Worm (Caenorhabditis elegans) whole organism, early embryonic: ENCODE measurements around the gene gad-1.

ENCODE experiments used
- B0310.2 ChIP-seq: sonication (generic microtip); optimal IDR thresholded peaks from 2 replicates; lab custom pipeline; 2016; ENCODE audit warnings: mild to moderate bottlenecking, missing genetic modification characterization, missing compliant biosample characterization
- F13C5.2 ChIP-seq: sonication (generic microtip); optimal IDR thresholded peaks from 2 replicates; lab custom pipeline; 2017; ENCODE audit warnings: mild to moderate bottlenecking, missing genetic modification characterization, inconsistent platforms, missing compliant biosample characterization
- aly-1 ChIP-seq: sonication (generic microtip); optimal IDR thresholded peaks from 2 replicates; lab custom pipeline; 2016; ENCODE audit warnings: missing genetic modification characterization, missing compliant biosample characterization
- ama-1 ChIP-seq: fragments of 150-350 bp; optimal IDR thresholded peaks from 2 replicates; lab custom pipeline; 2014
- ceh-36 ChIP-seq: sonication (generic microtip); optimal IDR thresholded peaks from 2 replicates; lab custom pipeline; 2016; ENCODE audit warnings: missing genetic modification characterization, inconsistent platforms, missing compliant biosample characterization
- hmbx-1 ChIP-seq: sonication (generic microtip); optimal IDR thresholded peaks from 2 replicates; lab custom pipeline; 2016; ENCODE audit warnings: mild to moderate bottlenecking, missing genetic modification characterization, missing compliant biosample characterization
- tbx-11 ChIP-seq: fragments of 200-800 bp; sonication (Bioruptor generic); IDR thresholded peaks from 2 replicates; pipeline ENCODE4 v1.3.6; 2022; ENCODE audit warnings: missing genetic modification characterization, missing compliant biosample characterization
- tbx-37 ChIP-seq: fragments of 200-800 bp; sonication (Bioruptor generic); conservative IDR thresholded peaks from 2 replicates; pipeline ENCODE4 v1.3.6; 2022; ENCODE audit warnings: missing genetic modification reagents, missing genetic modification characterization, missing compliant biosample characterization

- TF ChIP-seq ama-1 (lab: Kevin White, UChicago) (no peak), ceh-36 (tag; lab: Kevin White, UChicago) (no peak), F13C5.2 (no peak), aly-1 (tag; lab: Kevin White, UChicago) (no peak), B0310.2 (tag; lab: Kevin White, UChicago) (no peak), tbx-11 (GFP tag; lab: Robert Waterston, UW) (no peak), tbx-37 (no peak), hmbx-1 (tag; lab: Kevin White, UChicago) (no peak)
Measured at ce11 chrV:6413057-6413456, 20.2 kb downstream of the gad-1 start.
